Worm (Caenorhabditis elegans) whole organism, midembryonic: ENCODE results near the gene mig-39.

Source experiments
- T22C8.4 ChIP-seq: fragments of 200-800 bp; sonication (Bioruptor generic); IDR thresholded peaks from 2 replicates; pipeline ENCODE4 v1.3.6; 2022; ENCODE audit warnings: missing genetic modification characterization, missing compliant biosample characterization
- cog-1 ChIP-seq: sonication (generic microtip); optimal IDR thresholded peaks from 2 replicates; lab custom pipeline; 2016; ENCODE audit warnings: missing genetic modification characterization, missing compliant biosample characterization
- flt-1 ChIP-seq: fragments of 200-800 bp; sonication (Bioruptor generic); IDR thresholded peaks from 2 replicates; pipeline ENCODE4 v1.3.6; 2022; ENCODE audit warnings: missing genetic modification characterization, missing compliant biosample characterization
- klf-2 ChIP-seq: fragments of 200-800 bp; sonication (Bioruptor generic); conservative IDR thresholded peaks from 2 replicates; pipeline ENCODE4 v1.3.6; 2022; ENCODE audit warnings: missing genetic modification reagents, missing genetic modification characterization, missing compliant biosample characterization
- med-1 ChIP-seq: sonication (generic microtip); optimal IDR thresholded peaks from 2 replicates; lab custom pipeline; 2017; ENCODE audit warnings: missing genetic modification characterization, mild to moderate bottlenecking, missing compliant biosample characterization, antibody characterized with exemption, missing genetic modification reagents; ENCODE audit not compliant: insufficient read depth
- ref-1 ChIP-seq: fragments of 200-800 bp; sonication (Bioruptor generic); conservative IDR thresholded peaks from 2 replicates; pipeline ENCODE4 v1.3.6; 2022; ENCODE audit warnings: missing genetic modification reagents, missing genetic modification characterization, missing compliant biosample characterization
- tab-1 ChIP-seq: fragments of 200-800 bp; sonication (Bioruptor generic); IDR thresholded peaks from 2 replicates; pipeline ENCODE4 v1.3.6; 2022; ENCODE audit warnings: missing genetic modification characterization, missing compliant biosample characterization
- ztf-23 ChIP-seq: fragments of 200-800 bp; sonication (Bioruptor generic); IDR thresholded peaks from 2 replicates; pipeline ENCODE4 v1.3.6; 2022; ENCODE audit warnings: missing genetic modification reagents, missing genetic modification characterization, missing compliant biosample characterization
- ztf-29 ChIP-seq: fragments of 200-800 bp; sonication (Bioruptor generic); IDR thresholded peaks from 2 replicates; pipeline ENCODE4 v1.3.6; 2022; ENCODE audit warnings: missing genetic modification reagents, missing genetic modification characterization, missing compliant biosample characterization

mig-39 gene

ce11 chrIII:8494708-8495107 lies 27.9 kb downstream of the mig-39 start, which contains the start of gene pac-1:
Gene pac-1, plus strand, starts transcription at chrIII:8495008.
- no peak for TF ChIP-seq klf-2 (GFP tag; lab: Robert Waterston, UW)
- no peak for TF ChIP-seq tab-1 (GFP tag; lab: Robert Waterston, UW)
- no peak for TF ChIP-seq med-1 (GFP tag; lab: Kevin White, UChicago)
- no peak for TF ChIP-seq ztf-23 (GFP tag; lab: Robert Waterston, UW)
- TF ChIP-seq ztf-29 (GFP tag; lab: Robert Waterston, UW), result no peak
- no peak for TF ChIP-seq ref-1 (GFP tag; lab: Robert Waterston, UW)
- TF ChIP-seq flt-1 (GFP tag; lab: Robert Waterston, UW), result no peak
- no peak for TF ChIP-seq T22C8.4 (GFP tag; lab: Robert Waterston, UW)
- TF ChIP-seq cog-1 (tag; lab: Kevin White, UChicago), result no peak

- TF ChIP-seq cog-1 (tag; lab: Kevin White, UChicago) (no peak), flt-1 (GFP tag; lab: Robert Waterston, UW) (no peak), tab-1 (GFP tag; lab: Robert Waterston, UW) (no peak)
These were observed 36.5 kb downstream of the mig-39 start for ce11 chrIII:8503341-8503740.

- TF ChIP-seq ztf-29 (GFP tag; lab: Robert Waterston, UW) (no peak), ztf-23 (GFP tag; lab: Robert Waterston, UW) (no peak), ref-1 (GFP tag; lab: Robert Waterston, UW) (no peak), cog-1 (tag; lab: Kevin White, UChicago) (no peak), tab-1 (GFP tag; lab: Robert Waterston, UW) (no peak), klf-2 (GFP tag; lab: Robert Waterston, UW) (no peak), med-1 (GFP tag; lab: Kevin White, UChicago) (no peak), flt-1 (GFP tag; lab: Robert Waterston, UW) (no peak), T22C8.4 (GFP tag; lab: Robert Waterston, UW) (no peak)
These were observed 37.4 kb downstream of the mig-39 start for ce11 chrIII:8504176-8504763.

ce11 chrIII:8506348-8506747 lies 39.5 kb downstream of the mig-39 start:
- TF ChIP-seq cog-1 (tag; lab: Kevin White, UChicago) (no peak), med-1 (GFP tag; lab: Kevin White, UChicago) (no peak), flt-1 (GFP tag; lab: Robert Waterston, UW) (no peak), tab-1 (GFP tag; lab: Robert Waterston, UW) (no peak), ztf-29 (GFP tag; lab: Robert Waterston, UW) (no peak), ref-1 (GFP tag; lab: Robert Waterston, UW) (no peak), klf-2 (GFP tag; lab: Robert Waterston, UW) (no peak), ztf-23 (GFP tag; lab: Robert Waterston, UW) (no peak), T22C8.4 (GFP tag; lab: Robert Waterston, UW) (no peak)

ce11 chrIII:8509218-8509617 lies 42.4 kb downstream of the mig-39 start:
- no peak for TF ChIP-seq ztf-23 (GFP tag; lab: Robert Waterston, UW)
- no peak for TF ChIP-seq ztf-29 (GFP tag; lab: Robert Waterston, UW)
- no peak for TF ChIP-seq tab-1 (GFP tag; lab: Robert Waterston, UW)
- TF ChIP-seq ref-1 (GFP tag; lab: Robert Waterston, UW), result no peak
- TF ChIP-seq T22C8.4 (GFP tag; lab: Robert Waterston, UW), result no peak
- no peak for TF ChIP-seq med-1 (GFP tag; lab: Kevin White, UChicago)
- no peak for TF ChIP-seq flt-1 (GFP tag; lab: Robert Waterston, UW)
- no peak for TF ChIP-seq klf-2 (GFP tag; lab: Robert Waterston, UW)
- no peak for TF ChIP-seq cog-1 (tag; lab: Kevin White, UChicago)

ce11 chrIII:8509644-8510393 lies 43.0 kb downstream of the mig-39 start:
- TF ChIP-seq cog-1 (tag; lab: Kevin White, UChicago) (no peak), tab-1 (GFP tag; lab: Robert Waterston, UW) (0 out of 2 replicates have a peak, but pooled peaks have one; percentile 8), flt-1 (GFP tag; lab: Robert Waterston, UW) (no peak), klf-2 (GFP tag; lab: Robert Waterston, UW) (no peak), ztf-23 (GFP tag; lab: Robert Waterston, UW) (peak; percentile 36; the same call in 1 of the 2 replicates), T22C8.4 (GFP tag; lab: Robert Waterston, UW) (no peak), ztf-29 (GFP tag; lab: Robert Waterston, UW) (no peak), ref-1 (GFP tag; lab: Robert Waterston, UW) (no peak), med-1 (GFP tag; lab: Kevin White, UChicago) (no peak)

ce11 chrIII:8511711-8512110 lies 44.9 kb downstream of the mig-39 start:
- TF ChIP-seq ref-1 (GFP tag; lab: Robert Waterston, UW) (no peak), tab-1 (GFP tag; lab: Robert Waterston, UW) (no peak), med-1 (GFP tag; lab: Kevin White, UChicago) (no peak), ztf-29 (GFP tag; lab: Robert Waterston, UW) (no peak), cog-1 (tag; lab: Kevin White, UChicago) (no peak), T22C8.4 (GFP tag; lab: Robert Waterston, UW) (no peak), klf-2 (GFP tag; lab: Robert Waterston, UW) (no peak), flt-1 (GFP tag; lab: Robert Waterston, UW) (no peak), ztf-23 (GFP tag; lab: Robert Waterston, UW) (no peak)

ce11 chrIII:8512279-8512942 lies 45.6 kb downstream of the mig-39 start:
- TF ChIP-seq ztf-23 (GFP tag; lab: Robert Waterston, UW) (no peak), ref-1 (GFP tag; lab: Robert Waterston, UW) (no peak), cog-1 (tag; lab: Kevin White, UChicago) (no peak), flt-1 (GFP tag; lab: Robert Waterston, UW) (no peak), tab-1 (GFP tag; lab: Robert Waterston, UW) (no peak), ztf-29 (GFP tag; lab: Robert Waterston, UW) (no peak), T22C8.4 (GFP tag; lab: Robert Waterston, UW) (no peak), klf-2 (GFP tag; lab: Robert Waterston, UW) (no peak), med-1 (GFP tag; lab: Kevin White, UChicago) (no peak)
